Worm (Caenorhabditis elegans) whole organism, late embryonic: ENCODE results near the gene spe-29.

Experiments used
- C08G9.2 ChIP-seq: sonication (generic microtip); optimal IDR thresholded peaks from 2 replicates; lab custom pipeline; 2016; ENCODE audit warnings: mild to moderate bottlenecking, missing genetic modification characterization, moderate library complexity, missing compliant biosample characterization
- C38D4.7 ChIP-seq: fragments of 200-800 bp; sonication (Bioruptor generic); optimal IDR thresholded peaks from 2 replicates; lab custom pipeline; 2018; ENCODE audit warnings: mild to moderate bottlenecking, missing genetic modification characterization, moderate library complexity, missing compliant biosample characterization
- T23F11.4 ChIP-seq: fragments of 200-800 bp; sonication (Bioruptor generic); optimal IDR thresholded peaks from 2 replicates; lab custom pipeline; 2018; ENCODE audit warnings: mild to moderate bottlenecking, missing genetic modification characterization, missing compliant biosample characterization
- Y22D7AL.16 ChIP-seq: sonication (generic microtip); optimal IDR thresholded peaks from 2 replicates; lab custom pipeline; 2016; ENCODE audit warnings: missing genetic modification characterization, missing compliant biosample characterization
- ama-1 ChIP-seq: fragments of 150-350 bp; optimal IDR thresholded peaks from 2 replicates; lab custom pipeline; 2014
- ceh-18 ChIP-seq: sonication (generic microtip); optimal IDR thresholded peaks from 2 replicates; lab custom pipeline; 2016; ENCODE audit warnings: missing genetic modification characterization, missing compliant biosample characterization
- ceh-19 ChIP-seq: fragments of 200-800 bp; sonication (Bioruptor generic); optimal IDR thresholded peaks from 2 replicates; lab custom pipeline; 2018; ENCODE audit warnings: mild to moderate bottlenecking, missing genetic modification characterization, missing compliant biosample characterization
- ceh-24 ChIP-seq: sonication (generic microtip); optimal IDR thresholded peaks from 2 replicates; lab custom pipeline; 2016; ENCODE audit warnings: mild to moderate bottlenecking, missing genetic modification characterization, missing compliant biosample characterization
- ceh-30 ChIP-seq: fragments of 150-350 bp; optimal IDR thresholded peaks from 2 replicates; lab custom pipeline; 2014; ENCODE audit warnings: missing biosample characterization, missing genetic modification characterization
- ceh-31 ChIP-seq: sonication (generic microtip); optimal IDR thresholded peaks from 2 replicates; lab custom pipeline; 2016; ENCODE audit warnings: missing genetic modification characterization, missing compliant biosample characterization
- ceh-45 ChIP-seq: fragments of 200-800 bp; sonication (Bioruptor generic); IDR thresholded peaks from 2 replicates; pipeline ENCODE4 v1.3.6; 2022; ENCODE audit warnings: missing genetic modification reagents, missing genetic modification characterization, missing compliant biosample characterization
- che-1 ChIP-seq: sonication (generic microtip); optimal IDR thresholded peaks from 2 replicates; lab custom pipeline; 2016; ENCODE audit warnings: mild to moderate bottlenecking, missing genetic modification characterization, missing compliant biosample characterization
- dmd-4 ChIP-seq: sonication (generic microtip); optimal IDR thresholded peaks from 2 replicates; lab custom pipeline; 2016; ENCODE audit warnings: borderline replicate concordance, missing genetic modification characterization, missing compliant biosample characterization
- elt-2 ChIP-seq: sonication (generic microtip); optimal IDR thresholded peaks from 2 replicates; lab custom pipeline; 2016; ENCODE audit warnings: missing genetic modification reagents, missing genetic modification characterization, missing compliant biosample characterization
- elt-4 ChIP-seq: sonication (generic microtip); optimal IDR thresholded peaks from 2 replicates; lab custom pipeline; 2016; ENCODE audit warnings: missing genetic modification characterization, missing compliant biosample characterization
- ets-4 ChIP-seq: sonication (generic microtip); optimal IDR thresholded peaks from 2 replicates; lab custom pipeline; 2016; ENCODE audit warnings: missing genetic modification characterization, missing compliant biosample characterization
- fkh-10 ChIP-seq: fragments of 150-350 bp; optimal IDR thresholded peaks from 2 replicates; lab custom pipeline; 2014; ENCODE audit warnings: missing biosample characterization, missing genetic modification reagents, missing genetic modification characterization
- fkh-6 ChIP-seq: sonication (generic microtip); optimal IDR thresholded peaks from 2 replicates; lab custom pipeline; 2016; ENCODE audit warnings: missing genetic modification characterization, missing compliant biosample characterization
- hlh-13 ChIP-seq: fragments of 200-800 bp; sonication (Bioruptor generic); optimal IDR thresholded peaks from 2 replicates; lab custom pipeline; 2018; ENCODE audit warnings: mild to moderate bottlenecking, missing genetic modification characterization, missing compliant biosample characterization
- hlh-15 ChIP-seq: sonication (generic microtip); optimal IDR thresholded peaks from 2 replicates; lab custom pipeline; 2016; ENCODE audit warnings: missing genetic modification characterization, missing compliant biosample characterization
- hlh-6 ChIP-seq: sonication (generic microtip); optimal IDR thresholded peaks from 2 replicates; lab custom pipeline; 2016; ENCODE audit warnings: missing genotype, missing genetic modification characterization, missing compliant biosample characterization
- hlh-8 ChIP-seq: sonication (generic microtip); optimal IDR thresholded peaks from 2 replicates; lab custom pipeline; 2016; ENCODE audit warnings: missing genotype, missing genetic modification characterization, missing compliant biosample characterization
- lin-11 ChIP-seq: fragments of 200-800 bp; sonication (Bioruptor generic); optimal IDR thresholded peaks from 2 replicates; lab custom pipeline; 2018; ENCODE audit warnings: mild to moderate bottlenecking, missing genetic modification characterization, missing compliant biosample characterization
- madf-2 ChIP-seq: sonication (generic microtip); optimal IDR thresholded peaks from 2 replicates; lab custom pipeline; 2017; ENCODE audit warnings: missing genetic modification characterization, missing compliant biosample characterization
- mec-3 ChIP-seq: sonication (generic microtip); optimal IDR thresholded peaks from 2 replicates; lab custom pipeline; 2016; ENCODE audit warnings: borderline replicate concordance, missing genetic modification characterization, missing compliant biosample characterization
- nfya-1 ChIP-seq: sonication (generic microtip); optimal IDR thresholded peaks from 2 replicates; lab custom pipeline; 2017; ENCODE audit warnings: missing genetic modification characterization, mild to moderate bottlenecking, missing compliant biosample characterization, antibody characterized with exemption, moderate library complexity
- nhr-11 ChIP-seq: fragments of 150-350 bp; optimal IDR thresholded peaks from 2 replicates; lab custom pipeline; 2014; ENCODE audit warnings: missing biosample characterization, missing genetic modification characterization
- npax-4 ChIP-seq: sonication (generic microtip); optimal IDR thresholded peaks from 2 replicates; lab custom pipeline; 2016; ENCODE audit warnings: missing genetic modification characterization, missing compliant biosample characterization
- pax-1 ChIP-seq: fragments of 150-350 bp; optimal IDR thresholded peaks from 2 replicates; lab custom pipeline; 2014; ENCODE audit warnings: missing biosample characterization, missing genetic modification characterization
- pha-2 ChIP-seq: sonication (generic microtip); optimal IDR thresholded peaks from 2 replicates; lab custom pipeline; 2017; ENCODE audit warnings: mild to moderate bottlenecking, missing genetic modification characterization, missing compliant biosample characterization
- pha-4 ChIP-seq: fragments of 150-350 bp; optimal IDR thresholded peaks from 2 replicates; lab custom pipeline; 2018; ENCODE audit warnings: missing biosample characterization, missing genetic modification reagents, missing genetic modification characterization
- pqm-1 ChIP-seq: sonication (generic microtip); optimal IDR thresholded peaks from 2 replicates; lab custom pipeline; 2016; ENCODE audit warnings: missing genetic modification characterization, missing compliant biosample characterization
- ref-2 ChIP-seq: sonication (generic microtip); optimal IDR thresholded peaks from 2 replicates; lab custom pipeline; 2016; ENCODE audit warnings: missing genetic modification characterization, missing compliant biosample characterization
- rnt-1 ChIP-seq: sonication (generic microtip); optimal IDR thresholded peaks from 2 replicates; lab custom pipeline; 2016; ENCODE audit warnings: missing genetic modification characterization, missing compliant biosample characterization
- sdc-2 ChIP-seq: sonication (generic microtip); optimal IDR thresholded peaks from 2 replicates; lab custom pipeline; 2016; ENCODE audit warnings: missing genotype, missing genetic modification characterization, missing compliant biosample characterization
- sox-2 ChIP-seq: fragments of 200-800 bp; sonication (Bioruptor generic); IDR thresholded peaks from 2 replicates; pipeline ENCODE4 v1.3.6; 2022; ENCODE audit warnings: missing genetic modification reagents, missing genetic modification characterization, missing compliant biosample characterization
- syd-9 ChIP-seq: sonication (generic microtip); optimal IDR thresholded peaks from 2 replicates; lab custom pipeline; 2016; ENCODE audit warnings: mild to moderate bottlenecking, missing genetic modification characterization, moderate library complexity, missing compliant biosample characterization
- tbx-2 ChIP-seq: sonication (generic microtip); optimal IDR thresholded peaks from 2 replicates; lab custom pipeline; 2016; ENCODE audit warnings: missing genetic modification characterization, missing compliant biosample characterization
- tbx-7 ChIP-seq: sonication (generic microtip); optimal IDR thresholded peaks from 2 replicates; lab custom pipeline; 2016; ENCODE audit warnings: missing genotype, missing genetic modification characterization, missing compliant biosample characterization
- ttx-3 ChIP-seq: sonication (generic microtip); optimal IDR thresholded peaks from 2 replicates; lab custom pipeline; 2016; ENCODE audit warnings: missing genetic modification reagents, missing genetic modification characterization, missing compliant biosample characterization
- zip-5 ChIP-seq: sonication (generic microtip); optimal IDR thresholded peaks from 2 replicates; lab custom pipeline; 2016; ENCODE audit warnings: missing genetic modification characterization, missing compliant biosample characterization

spe-29 gene

DNA sequence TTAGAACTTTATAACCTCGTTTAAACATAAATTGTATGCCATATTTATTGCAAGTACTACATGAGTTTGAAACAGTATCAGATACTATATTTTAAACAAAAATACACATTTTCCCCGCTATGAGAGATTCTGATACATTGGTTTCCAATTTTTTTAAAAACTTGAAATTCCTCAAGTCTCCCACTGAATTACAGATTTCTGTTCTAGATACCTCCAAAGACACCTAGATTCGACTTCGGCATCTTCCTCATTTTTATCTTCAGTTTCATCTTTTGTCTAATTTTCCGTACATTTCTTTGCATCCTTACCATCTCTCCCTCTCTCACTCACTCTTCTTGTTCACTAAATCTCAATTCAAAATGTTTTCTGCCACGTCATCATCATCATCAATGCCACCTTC, 30.3 kb downstream of the spe-29 start, which contains the start of gene T13H10.2:
Gene T13H10.2 (plus strand): TSS at position 301 of the 400 bp plus-strand sequence.
- no peak for TF ChIP-seq sox-2 (GFP tag; lab: Robert Waterston, UW)
- no peak for TF ChIP-seq ref-2 (tag; lab: Kevin White, UChicago)
- TF ChIP-seq dmd-4 (tag; lab: Kevin White, UChicago), result no peak
- no peak for TF ChIP-seq fkh-6
- TF ChIP-seq pqm-1 (tag; lab: Kevin White, UChicago), result no peak
- TF ChIP-seq pha-2 (tag; lab: Kevin White, UChicago), result no peak
- TF ChIP-seq nfya-1 (tag; lab: Kevin White, UChicago), result no peak
- no peak for TF ChIP-seq syd-9 (tag; lab: Kevin White, UChicago)
- no peak for TF ChIP-seq sdc-2
- no peak for TF ChIP-seq ets-4
- no peak for TF ChIP-seq elt-4 (tag; lab: Kevin White, UChicago)
- no peak for TF ChIP-seq hlh-15 (tag; lab: Kevin White, UChicago)
- no peak for TF ChIP-seq C08G9.2 (tag; lab: Kevin White, UChicago)
- no peak for TF ChIP-seq rnt-1 (tag; lab: Kevin White, UChicago)
- no peak for TF ChIP-seq ceh-19
- no peak for TF ChIP-seq T23F11.4
- no peak for TF ChIP-seq hlh-8 (tag; lab: Kevin White, UChicago)
- no peak for TF ChIP-seq ceh-31 (tag; lab: Kevin White, UChicago)
- TF ChIP-seq ceh-24 (tag; lab: Kevin White, UChicago), result no peak

DNA sequence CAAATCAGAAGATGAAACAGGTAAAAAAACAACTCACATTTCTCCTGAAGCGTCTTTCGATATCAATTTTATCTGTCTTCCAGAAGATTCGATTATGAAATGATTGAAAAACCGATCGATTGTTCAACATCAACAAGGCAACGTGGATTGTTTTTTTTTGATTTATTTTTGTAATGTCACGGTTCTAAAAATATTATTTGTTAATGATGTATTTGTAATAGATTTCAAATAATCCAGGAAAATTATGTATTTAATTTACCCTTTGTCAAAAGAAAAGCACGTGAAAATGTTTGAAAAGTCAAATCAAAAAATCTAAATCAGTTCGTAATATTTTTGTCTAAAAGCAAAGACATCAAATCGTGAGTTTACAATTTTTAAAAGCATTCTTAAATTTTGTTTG, 35.4 kb downstream of the spe-29 start, which contains the start of the genes kin-5 and C47E12.11:
Gene kin-5 (minus strand): TSS at position 101 of the 400 bp plus-strand sequence.
Gene C47E12.11 (plus strand): TSS at position 320 of the 400 bp plus-strand sequence.
- TF ChIP-seq nfya-1 (tag; lab: Kevin White, UChicago) (no peak), hlh-6 (tag; lab: Kevin White, UChicago) (no peak), hlh-15 (tag; lab: Kevin White, UChicago) (no peak), lin-11 (tag; lab: Kevin White, UChicago) (no peak)

DNA sequence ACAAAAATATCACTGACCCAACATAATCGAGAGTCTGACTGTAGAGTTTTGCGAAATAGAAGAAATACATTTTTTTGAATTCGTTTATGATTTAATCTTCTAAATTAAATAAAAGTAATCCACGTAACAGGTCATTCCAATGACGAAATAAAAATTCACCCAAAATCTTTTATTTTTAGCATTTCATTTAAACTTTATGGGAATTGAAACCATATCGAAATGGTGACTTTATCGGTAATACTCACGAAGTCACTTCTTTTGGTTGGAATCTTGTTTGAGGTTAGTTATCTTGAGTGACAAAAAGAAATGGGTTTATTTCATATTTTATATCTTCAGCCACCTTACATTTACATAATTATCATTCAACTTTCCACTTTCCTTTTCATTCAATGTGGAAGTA, 38.9 kb downstream of the spe-29 start, which contains the start of the genes C47E12.12 and C47E12.10:
Gene C47E12.12 (minus strand): TSS at position 101 of the 400 bp plus-strand sequence.
Gene C47E12.10 (plus strand): TSS at position 172 of the 400 bp plus-strand sequence.
- TF ChIP-seq ceh-18 (tag; lab: Kevin White, UChicago), result no peak
- TF ChIP-seq rnt-1 (tag; lab: Kevin White, UChicago), result no peak
- TF ChIP-seq elt-4 (tag; lab: Kevin White, UChicago), result no peak
- TF ChIP-seq dmd-4 (tag; lab: Kevin White, UChicago), result no peak
- no peak for TF ChIP-seq tbx-7
- no peak for TF ChIP-seq ttx-3 (tag; lab: Kevin White, UChicago)
- no peak for TF ChIP-seq ref-2 (tag; lab: Kevin White, UChicago)
- no peak for TF ChIP-seq ceh-19
- TF ChIP-seq hlh-8 (tag; lab: Kevin White, UChicago), result no peak
- TF ChIP-seq lin-11 (tag; lab: Kevin White, UChicago), result no peak
- TF ChIP-seq hlh-13 (GFP tag; lab: Kevin White, UChicago), result no peak
- TF ChIP-seq C08G9.2 (tag; lab: Kevin White, UChicago), result no peak
- TF ChIP-seq sdc-2, result no peak
- TF ChIP-seq nhr-11 (tag; lab: Kevin White, UChicago), result no peak
- TF ChIP-seq che-1 (tag; lab: Kevin White, UChicago), result no peak
- TF ChIP-seq mec-3, result no peak
- no peak for TF ChIP-seq pha-4 (tag; lab: Kevin White, UChicago)
- no peak for TF ChIP-seq npax-4
- TF ChIP-seq tbx-2 (tag; lab: Kevin White, UChicago), result no peak
- TF ChIP-seq fkh-10 (GFP tag; lab: Kevin White, UChicago), result no peak

DNA sequence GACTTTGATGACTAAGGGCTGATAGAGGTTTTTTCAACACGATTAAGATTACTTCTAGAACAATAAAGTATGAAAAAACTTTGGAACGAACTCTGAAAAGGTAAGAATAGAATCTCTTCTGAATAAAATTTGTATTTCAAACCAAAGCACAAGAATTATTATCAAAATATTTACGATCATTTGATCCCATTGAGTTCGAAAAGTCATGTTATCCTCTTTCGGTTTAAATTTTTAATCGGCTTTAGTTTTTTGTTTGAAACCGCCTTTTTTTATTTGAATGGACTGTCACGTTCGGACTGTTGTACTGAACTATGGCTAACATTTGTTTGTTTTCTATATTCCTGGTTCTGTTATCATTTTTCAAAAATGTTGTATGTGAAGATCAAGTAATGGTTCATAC, 40.7 kb downstream of the spe-29 start, which contains the start of gene C47E12.9:
Gene C47E12.9 (plus strand): TSS at position 301 of the 400 bp plus-strand sequence.
- no peak for TF ChIP-seq nfya-1 (tag; lab: Kevin White, UChicago)
- TF ChIP-seq elt-4 (tag; lab: Kevin White, UChicago), result no peak
- TF ChIP-seq ceh-30 (tag; lab: Kevin White, UChicago), result no peak
- TF ChIP-seq Y22D7AL.16 (tag; lab: Kevin White, UChicago), result no peak
- no peak for TF ChIP-seq tbx-2 (tag; lab: Kevin White, UChicago)
- TF ChIP-seq pax-1 (tag; lab: Kevin White, UChicago), result no peak
- no peak for TF ChIP-seq npax-4
- no peak for TF ChIP-seq sox-2 (GFP tag; lab: Robert Waterston, UW)
- TF ChIP-seq madf-2 (tag; lab: Kevin White, UChicago), result no peak
- TF ChIP-seq ceh-45 (GFP tag; lab: Robert Waterston, UW), result no peak
- TF ChIP-seq zip-5, result no peak
- no peak for TF ChIP-seq ama-1
- no peak for TF ChIP-seq elt-2 (tag; lab: Kevin White, UChicago)
- TF ChIP-seq mec-3, result no peak
- no peak for TF ChIP-seq T23F11.4
- no peak for TF ChIP-seq C38D4.7
